Worm (Caenorhabditis elegans) whole organism, mixed stage, embryonic: Measurements from ENCODE around the gene C39B10.5.
A peak's percentile ranks its signal among the peaks of the same experiment; 100 is the strongest.

Experiments used
- M03D4.4 ChIP-seq: sonication (generic microtip); optimal IDR thresholded peaks from 2 replicates; lab custom pipeline; 2017; ENCODE audit warnings: mild to moderate bottlenecking, missing genetic modification characterization, missing compliant biosample characterization
- bed-3 ChIP-seq: fragments of 200-800 bp; sonication (Bioruptor generic); optimal IDR thresholded peaks from 3 replicates; lab custom pipeline; 2018; ENCODE audit warnings: mild to moderate bottlenecking, missing genetic modification characterization, moderate library complexity, missing compliant biosample characterization
- blmp-1 ChIP-seq: fragments of 150-350 bp; optimal IDR thresholded peaks from 2 replicates; lab custom pipeline; 2014; ENCODE audit warnings: missing biosample characterization, missing genetic modification characterization
- ceh-39 ChIP-seq: fragments of 150-350 bp; optimal IDR thresholded peaks from 2 replicates; lab custom pipeline; 2014; ENCODE audit warnings: missing biosample characterization, missing genetic modification characterization
- ceh-43 ChIP-seq: fragments of 200-800 bp; sonication (Bioruptor generic); optimal IDR thresholded peaks from 2 replicates; lab custom pipeline; 2018; ENCODE audit warnings: mild to moderate bottlenecking, missing genetic modification characterization, moderate library complexity, missing compliant biosample characterization
- ceh-83 ChIP-seq: fragments of 200-800 bp; sonication (Bioruptor generic); optimal IDR thresholded peaks from 2 replicates; lab custom pipeline; 2018; ENCODE audit warnings: mild to moderate bottlenecking, missing genetic modification characterization, missing compliant biosample characterization
- ces-1 ChIP-seq: fragments of 150-350 bp; optimal IDR thresholded peaks from 2 replicates; lab custom pipeline; 2014; ENCODE audit warnings: missing biosample characterization, missing genetic modification reagents, missing genetic modification characterization
- cnd-1 ChIP-seq: fragments of 200-800 bp; sonication (Bioruptor generic); optimal IDR thresholded peaks from 2 replicates; lab custom pipeline; 2018; ENCODE audit warnings: mild to moderate bottlenecking, missing genetic modification characterization, missing compliant biosample characterization
- drap-1 ChIP-seq: fragments of 200-800 bp; sonication (Bioruptor generic); optimal IDR thresholded peaks from 3 replicates; lab custom pipeline; 2018; ENCODE audit warnings: mild to moderate bottlenecking, missing genetic modification characterization, missing compliant biosample characterization
- elt-1 ChIP-seq: sonication (generic microtip); optimal IDR thresholded peaks from 2 replicates; lab custom pipeline; 2017; ENCODE audit warnings: missing genetic modification characterization, mild to moderate bottlenecking, missing compliant biosample characterization, antibody characterized with exemption, moderate library complexity, borderline replicate concordance; ENCODE audit not compliant: insufficient read depth
- elt-3 ChIP-seq: fragments of 150-350 bp; optimal IDR thresholded peaks from 2 replicates; lab custom pipeline; 2014; ENCODE audit warnings: missing biosample characterization, missing genetic modification characterization
- flh-1 ChIP-seq: fragments of 200-800 bp; sonication (Bioruptor generic); optimal IDR thresholded peaks from 2 replicates; lab custom pipeline; 2018; ENCODE audit warnings: mild to moderate bottlenecking, missing genetic modification characterization, moderate library complexity, missing compliant biosample characterization
- ham-2 ChIP-seq: fragments of 200-800 bp; sonication (Bioruptor generic); optimal IDR thresholded peaks from 2 replicates; lab custom pipeline; 2018; ENCODE audit warnings: mild to moderate bottlenecking, missing genetic modification characterization, missing compliant biosample characterization
- hlh-1 ChIP-seq: fragments of 150-350 bp; optimal IDR thresholded peaks from 2 replicates; lab custom pipeline; 2014; ENCODE audit warnings: missing biosample characterization, missing genetic modification reagents, missing genetic modification characterization
- lin-13 ChIP-seq: fragments of 150-350 bp; optimal IDR thresholded peaks from 2 replicates; lab custom pipeline; 2014; ENCODE audit warnings: missing biosample characterization, missing genetic modification characterization
- lin-32 ChIP-seq: fragments of 200-800 bp; sonication (Bioruptor generic); optimal IDR thresholded peaks from 2 replicates; lab custom pipeline; 2018; ENCODE audit warnings: mild to moderate bottlenecking, missing genetic modification characterization, missing compliant biosample characterization
- lsy-2 ChIP-seq: fragments of 150-350 bp; optimal IDR thresholded peaks from 2 replicates; lab custom pipeline; 2014; ENCODE audit warnings: missing biosample characterization, missing genetic modification characterization
- mab-5 ChIP-seq: fragments of 150-350 bp; optimal IDR thresholded peaks from 2 replicates; lab custom pipeline; 2014; ENCODE audit warnings: missing biosample characterization, missing genetic modification characterization
- mep-1 ChIP-seq: fragments of 150-350 bp; optimal IDR thresholded peaks from 2 replicates; lab custom pipeline; 2017; ENCODE audit warnings: missing biosample characterization, missing genetic modification reagents, missing genetic modification characterization, inconsistent platforms
- mls-2 ChIP-seq: sonication (generic microtip); optimal IDR thresholded peaks from 2 replicates; lab custom pipeline; 2016; ENCODE audit warnings: mild to moderate bottlenecking, missing genetic modification characterization, moderate library complexity, missing compliant biosample characterization
- nhr-12 ChIP-seq: fragments of 150-350 bp; optimal IDR thresholded peaks from 2 replicates; lab custom pipeline; 2014; ENCODE audit warnings: missing biosample characterization, missing genetic modification characterization
- nhr-2 ChIP-seq: fragments of 150-350 bp; optimal IDR thresholded peaks from 2 replicates; lab custom pipeline; 2014; ENCODE audit warnings: missing biosample characterization, missing genetic modification characterization
- nhr-237 ChIP-seq: fragments of 150-350 bp; optimal IDR thresholded peaks from 2 replicates; lab custom pipeline; 2014; ENCODE audit warnings: missing biosample characterization, missing genetic modification characterization
- nhr-28 ChIP-seq: fragments of 150-350 bp; optimal IDR thresholded peaks from 2 replicates; lab custom pipeline; 2014; ENCODE audit warnings: missing biosample characterization, missing genetic modification characterization
- nhr-76 ChIP-seq: sonication (generic microtip); optimal IDR thresholded peaks from 2 replicates; lab custom pipeline; 2017; ENCODE audit warnings: missing biosample characterization, missing genetic modification characterization
- pha-4 ChIP-seq: fragments of 150-350 bp; optimal IDR thresholded peaks from 2 replicates; lab custom pipeline; 2018; ENCODE audit warnings: missing biosample characterization, missing genetic modification reagents, missing genetic modification characterization
- sem-2 ChIP-seq: fragments of 200-800 bp; sonication (Bioruptor generic); optimal IDR thresholded peaks from 2 replicates; lab custom pipeline; 2018; ENCODE audit warnings: mild to moderate bottlenecking, missing genetic modification characterization, missing compliant biosample characterization
- snpc-4 ChIP-seq: fragments of 150-350 bp; optimal IDR thresholded peaks from 2 replicates; lab custom pipeline; 2014; ENCODE audit warnings: missing biosample characterization, missing genetic modification characterization
- sptf-1 ChIP-seq: sonication (generic microtip); optimal IDR thresholded peaks from 2 replicates; lab custom pipeline; 2017; ENCODE audit warnings: mild to moderate bottlenecking, missing genetic modification characterization, moderate library complexity, missing compliant biosample characterization
- tbx-8 ChIP-seq: fragments of 200-800 bp; sonication (Bioruptor generic); optimal IDR thresholded peaks from 2 replicates; lab custom pipeline; 2018; ENCODE audit warnings: mild to moderate bottlenecking, missing genetic modification characterization, moderate library complexity, missing compliant biosample characterization
- unc-120 ChIP-seq: sonication (generic microtip); optimal IDR thresholded peaks from 2 replicates; lab custom pipeline; 2017; ENCODE audit warnings: missing genetic modification characterization, missing compliant biosample characterization; ENCODE audit not compliant: poor library complexity, severe bottlenecking
- unc-39 ChIP-seq: fragments of 150-350 bp; optimal IDR thresholded peaks from 2 replicates; lab custom pipeline; 2014; ENCODE audit warnings: missing biosample characterization, missing genetic modification characterization
- unc-62 ChIP-seq: fragments of 150-350 bp; optimal IDR thresholded peaks from 2 replicates; lab custom pipeline; 2014; ENCODE audit warnings: missing biosample characterization, missing genetic modification reagents, missing genetic modification characterization
- zip-8 ChIP-seq: fragments of 150-350 bp; optimal IDR thresholded peaks from 2 replicates; lab custom pipeline; 2014; ENCODE audit warnings: missing biosample characterization, missing genetic modification characterization
- ztf-11 ChIP-seq: fragments of 150-350 bp; optimal IDR thresholded peaks from 2 replicates; lab custom pipeline; 2014; ENCODE audit warnings: missing biosample characterization, missing genetic modification characterization

The C39B10.5 gene

DNA sequence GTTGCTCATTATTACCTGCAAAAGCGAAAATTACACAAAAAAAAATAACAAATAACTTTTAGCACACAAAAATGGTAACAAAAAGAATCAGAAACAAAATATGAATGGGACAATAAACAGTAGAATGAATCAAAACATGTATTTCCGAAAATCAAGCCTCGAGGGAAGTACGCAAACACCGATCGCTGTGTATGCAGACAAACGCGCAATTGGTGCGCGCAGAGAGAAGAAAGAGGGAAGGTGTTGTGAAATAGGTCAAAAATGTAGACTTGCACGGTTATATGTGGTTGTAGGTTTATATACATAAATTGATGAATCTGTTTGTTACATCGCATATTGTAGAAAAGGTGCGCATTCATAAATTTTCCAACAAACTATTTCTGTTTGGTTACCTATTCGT lies 27.4 kb upstream of the C39B10.5 start, which contains the start of gene cdk-11.2:
cdk-11.2 (minus strand) TSS at position 23 of the 400 bp plus-strand sequence.
- TF ChIP-seq nhr-2 (tag; lab: Kevin White, UChicago): no peak
- no peak for TF ChIP-seq bed-3 (GFP tag; lab: Kevin White, UChicago)
- TF ChIP-seq elt-1 (tag; lab: Kevin White, UChicago): no peak
- no peak for TF ChIP-seq drap-1 (GFP tag; lab: Kevin White, UChicago)
- TF ChIP-seq zip-8: no peak
- peak; percentile 13 for TF ChIP-seq cnd-1 (tag; lab: Kevin White, UChicago)
- TF ChIP-seq nhr-237 (tag; lab: Kevin White, UChicago): peak; percentile 31
- TF ChIP-seq unc-62 (GFP tag; lab: Kevin White, UChicago): no peak
- peak; percentile 21 for TF ChIP-seq ces-1
- TF ChIP-seq ham-2 (GFP tag; lab: Kevin White, UChicago): no peak
- TF ChIP-seq M03D4.4 (tag; lab: Kevin White, UChicago): no peak
- no peak for TF ChIP-seq hlh-1 (tag; lab: Kevin White, UChicago)
- TF ChIP-seq nhr-28 (tag; lab: Kevin White, UChicago): no peak
- no peak for TF ChIP-seq elt-3 (tag; lab: Kevin White, UChicago)
- no peak for TF ChIP-seq unc-39 (tag; lab: Kevin White, UChicago)
- TF ChIP-seq lin-13: peak; percentile 51
- TF ChIP-seq mep-1: peak; percentile 63
- TF ChIP-seq nhr-12 (tag; lab: Kevin White, UChicago): no peak
- TF ChIP-seq lsy-2 (tag; lab: Kevin White, UChicago): peak; percentile 33
- no peak for TF ChIP-seq ztf-11 (tag; lab: Kevin White, UChicago)
- no peak for TF ChIP-seq blmp-1 (tag; lab: Kevin White, UChicago)
- TF ChIP-seq ceh-83 (GFP tag; lab: Kevin White, UChicago): no peak
- TF ChIP-seq lin-32 (GFP tag; lab: Kevin White, UChicago): no peak
- TF ChIP-seq nhr-76 (tag; lab: Kevin White, UChicago): no peak
- no peak for TF ChIP-seq sem-2 (GFP tag; lab: Kevin White, UChicago)
- TF ChIP-seq mab-5: no peak
- TF ChIP-seq pha-4 (tag; lab: Kevin White, UChicago): peak; percentile 28
- TF ChIP-seq mls-2 (tag; lab: Kevin White, UChicago): no peak
- no peak for TF ChIP-seq flh-1 (GFP tag; lab: Kevin White, UChicago)
- TF ChIP-seq ceh-39: peak; percentile 40
- no peak for TF ChIP-seq snpc-4 (tag; lab: Kevin White, UChicago)
- TF ChIP-seq tbx-8 (GFP tag; lab: Kevin White, UChicago): no peak
- peak; percentile 21 for TF ChIP-seq unc-120 (tag; lab: Kevin White, UChicago)
- TF ChIP-seq ceh-43 (GFP tag; lab: Kevin White, UChicago): no peak
- TF ChIP-seq sptf-1 (tag; lab: Kevin White, UChicago): no peak
- TF ChIP-seq, all 35 proteins: peak for 9

- no peak for TF ChIP-seq mls-2 (tag; lab: Kevin White, UChicago)
- no peak for TF ChIP-seq unc-120 (tag; lab: Kevin White, UChicago)
- TF ChIP-seq M03D4.4 (tag; lab: Kevin White, UChicago): no peak
- no peak for TF ChIP-seq elt-3 (tag; lab: Kevin White, UChicago)
- no peak for TF ChIP-seq ceh-43 (GFP tag; lab: Kevin White, UChicago)
- no peak for TF ChIP-seq ces-1
- TF ChIP-seq ham-2 (GFP tag; lab: Kevin White, UChicago): no peak
- no peak for TF ChIP-seq pha-4 (tag; lab: Kevin White, UChicago)
- TF ChIP-seq snpc-4 (tag; lab: Kevin White, UChicago): no peak
- TF ChIP-seq hlh-1 (tag; lab: Kevin White, UChicago): no peak
- TF ChIP-seq flh-1 (GFP tag; lab: Kevin White, UChicago): no peak
- TF ChIP-seq cnd-1 (tag; lab: Kevin White, UChicago): no peak
- no peak for TF ChIP-seq sem-2 (GFP tag; lab: Kevin White, UChicago)
These were observed 24.4 kb upstream of the C39B10.5 start for ce11 chrX:10422714-10423113.

DNA sequence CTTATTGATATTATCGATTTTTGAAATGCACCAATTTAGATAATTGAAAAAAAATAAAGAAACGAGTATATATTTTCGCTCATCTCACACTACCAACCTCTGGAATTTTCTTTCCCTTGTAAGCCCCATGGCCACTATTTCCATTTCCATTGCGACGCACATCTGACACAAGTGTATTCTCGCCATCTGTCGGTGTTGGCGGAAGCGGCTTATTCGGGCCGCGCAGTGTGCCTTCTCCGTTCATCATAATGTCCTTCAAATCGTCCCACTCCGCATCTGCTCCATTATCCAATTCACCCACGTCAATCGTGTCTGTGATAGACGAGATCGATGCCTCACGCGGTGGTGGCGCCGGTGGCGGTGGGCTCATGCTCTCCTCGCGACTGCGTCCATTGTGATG lies 22.4 kb upstream of the C39B10.5 start:
- peak; percentile 73 for TF ChIP-seq cnd-1 (tag; lab: Kevin White, UChicago)
- no peak for TF ChIP-seq elt-3 (tag; lab: Kevin White, UChicago)
- TF ChIP-seq lin-32 (GFP tag; lab: Kevin White, UChicago): peak; percentile 72
